Fruit fly (Drosophila melanogaster): ENCODE measurements around the gene Ir85a.

The Ir85a gene

dm6 chr3R:8812342-8812966, 18.0 kb downstream of the Ir85a start (continued):
- no peak for TF ChIP-seq CG7271 (tag; optimal IDR thresholded peaks at IDR 0.05)
- peak; percentile 31 for TF ChIP-seq gsb-n (tag; optimal IDR thresholded peaks at IDR 0.05)
- TF ChIP-seq CG11247 (GFP tag; IDR thresholded peaks at IDR 0.05) = peak; percentile 53; the same call in 1 of the 2 replicates
- peak; percentile 34 for TF ChIP-seq CG6813 (GFP tag; optimal IDR thresholded peaks at IDR 0.05)
- TF ChIP-seq BtbVII (GFP tag; optimal IDR thresholded peaks at IDR 0.05) = no peak
- TF ChIP-seq pum (GFP tag; optimal IDR thresholded peaks at IDR 0.05) = peak; percentile 12
- peak; percentile 6 for TF ChIP-seq crc (GFP tag; optimal IDR thresholded peaks at IDR 0.05)
- TF ChIP-seq salm (tag; optimal IDR thresholded peaks at IDR 0.05) = peak; percentile 26
- peak; percentile 65 for TF ChIP-seq stc (GFP tag; IDR thresholded peaks at IDR 0.05)
- TF ChIP-seq TFAM (GFP tag; optimal IDR thresholded peaks at IDR 0.05) = no peak
- TF ChIP-seq insv (GFP tag; optimal IDR thresholded peaks at IDR 0.05) = no peak
- TF ChIP-seq Oaz (GFP tag; IDR thresholded peaks at IDR 0.05) = 0 out of 2 replicates have a peak, but pooled peaks have one; percentile 47
- TF ChIP-seq CG14965 (GFP tag; optimal IDR thresholded peaks at IDR 0.05; ENCODE audit: borderline replicate concordance) = peak; percentile 42
- TF ChIP-seq ara (GFP tag; IDR thresholded peaks at IDR 0.05) = peak; percentile 23; the same call in 1 of the 2 replicates
- TF ChIP-seq Hand (GFP tag; optimal IDR thresholded peaks at IDR 0.05) = peak; percentile 29
- peak; percentile 46; the same call in 1 of the 2 replicates for TF ChIP-seq al (GFP tag; IDR thresholded peaks at IDR 0.05)
- TF ChIP-seq CG1647 (GFP tag; optimal IDR thresholded peaks at IDR 0.05) = peak; percentile 18
- TF ChIP-seq CG32772 (GFP tag; IDR thresholded peaks at IDR 0.05) = peak; percentile 58; the same call in 1 of the 2 replicates
- no peak for TF ChIP-seq NC2β (GFP tag; optimal IDR thresholded peaks at IDR 0.05)
- peak; percentile 45; the same call in 1 of the 2 replicates for TF ChIP-seq E2f2 (GFP tag; IDR thresholded peaks at IDR 0.05)
- TF ChIP-seq Aef1 (GFP tag; IDR thresholded peaks at IDR 0.05) = peak; percentile 47; the same call in 2 of the 3 replicates
- peak; percentile 31 for TF ChIP-seq CG2120 (GFP tag; optimal IDR thresholded peaks at IDR 0.05)
- no peak for TF ChIP-seq CG9876 (GFP tag; optimal IDR thresholded peaks at IDR 0.05)
- TF ChIP-seq schlank (tag; optimal IDR thresholded peaks at IDR 0.05) = peak; percentile 20
- peak; percentile 33; the same call in 1 of the 3 replicates for TF ChIP-seq Mrtf (GFP tag; IDR thresholded peaks at IDR 0.05)
- peak; percentile 18 for TF ChIP-seq Myb (GFP tag; optimal IDR thresholded peaks at IDR 0.05)
- TF ChIP-seq CG11398 (GFP tag; optimal IDR thresholded peaks at IDR 0.05) = peak; percentile 11
- peak; percentile 59 for TF ChIP-seq tgo (GFP tag; IDR thresholded peaks at IDR 0.05)
- TF ChIP-seq ATbp (GFP tag; optimal IDR thresholded peaks at IDR 0.05) = peak; percentile 44
- TF ChIP-seq CG9609 (GFP tag; optimal IDR thresholded peaks at IDR 0.05) = peak; percentile 22
- TF ChIP-seq cg (GFP tag; optimal IDR thresholded peaks at IDR 0.05) = peak; percentile 43
- TF ChIP-seq CG17385 (GFP tag; optimal IDR thresholded peaks at IDR 0.05) = peak; percentile 46
- TF ChIP-seq CG10543 (GFP tag; optimal IDR thresholded peaks at IDR 0.05) = peak; percentile 31
- TF ChIP-seq odd (GFP tag; optimal IDR thresholded peaks at IDR 0.05) = no peak
- TF ChIP-seq CG11093 (GFP tag; IDR thresholded peaks at IDR 0.05) = peak; percentile 56; the same call in 1 of the 3 replicates
- TF ChIP-seq Hmr (GFP tag; optimal IDR thresholded peaks at IDR 0.05) = no peak
- peak; percentile 73; the same call in 1 of the 2 replicates for TF ChIP-seq chm (GFP tag; IDR thresholded peaks at IDR 0.05)
- TF ChIP-seq oc (tag; optimal IDR thresholded peaks at IDR 0.05) = peak; percentile 70
- peak; percentile 73; the same call in 2 of the 3 replicates for TF ChIP-seq ci (GFP tag; IDR thresholded peaks at IDR 0.05)
- 0 out of 2 replicates have a peak, but pooled peaks have one; percentile 11 for TF ChIP-seq MBD-R2 (GFP tag; IDR thresholded peaks at IDR 0.05)
- 0 out of 2 replicates have a peak, but pooled peaks have one; percentile 12 for TF ChIP-seq CG11696 (GFP tag; IDR thresholded peaks at IDR 0.05)
- TF ChIP-seq Drgx (GFP tag; IDR thresholded peaks at IDR 0.05) = peak; percentile 94
- TF ChIP-seq crp (GFP tag; optimal IDR thresholded peaks at IDR 0.05) = no peak
- TF ChIP-seq Dfd (GFP tag; optimal IDR thresholded peaks at IDR 0.05) = no peak
- 0 out of 3 replicates have a peak, but pooled peaks have one; percentile 10 for TF ChIP-seq gce (GFP tag; IDR thresholded peaks at IDR 0.05)
- peak; percentile 92 for TF ChIP-seq sens (GFP tag)
- TF ChIP-seq CG10979 (tag; optimal IDR thresholded peaks at IDR 0.05) = peak; percentile 63
- peak; percentile 46; the same call in 1 of the 2 replicates for TF ChIP-seq ttk (GFP tag; IDR thresholded peaks at IDR 0.05)
- TF ChIP-seq Blimp-1 (GFP tag; optimal IDR thresholded peaks at IDR 0.05) = peak; percentile 42

All from whole organism, embryonic.